Worm (Caenorhabditis elegans): ENCODE results near the gene W06G6.17.

Gene W06G6.17

DNA sequence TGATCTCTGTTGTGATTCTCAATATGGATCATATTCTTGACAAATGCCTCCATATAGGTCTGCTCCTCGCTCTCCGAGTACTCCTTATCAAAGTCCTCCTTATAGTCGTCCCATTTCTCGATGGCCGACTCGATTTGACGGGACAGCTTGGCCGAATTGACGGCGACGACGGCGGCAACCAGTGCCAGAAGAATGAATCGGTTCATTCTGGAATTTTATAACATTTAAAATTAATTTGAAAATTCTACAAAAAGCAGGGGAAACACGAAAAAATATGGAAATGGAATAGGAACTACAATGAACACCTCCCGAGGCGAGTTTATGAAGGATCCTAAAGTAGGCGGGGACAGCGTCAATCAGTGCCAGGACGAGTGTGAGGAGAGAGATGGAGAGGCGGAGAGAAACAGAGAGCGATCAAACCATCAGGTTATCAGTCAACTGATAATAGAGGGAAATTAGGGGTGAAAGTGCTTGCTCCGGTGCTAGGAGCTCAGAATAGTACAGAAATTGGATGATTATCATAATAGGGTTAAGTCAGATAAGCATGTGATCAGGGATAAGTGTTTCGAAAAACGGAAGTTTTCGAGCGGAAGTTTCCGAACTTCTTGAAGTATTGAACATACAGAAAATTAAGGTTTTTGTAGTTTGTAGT, 49.8 kb downstream of the W06G6.17 start, which contains the start of gene cpl-1:
Gene cpl-1, minus strand, starts transcription at position 207 of the 652 bp plus-strand sequence.
- no peak for TF ChIP-seq F44E2.7 (GFP tag; IDR thresholded peaks at IDR 0.05)
- TF ChIP-seq egl-27 (tag; optimal IDR thresholded peaks at IDR 0.05) = no peak
- TF ChIP-seq mdl-1 (tag; optimal IDR thresholded peaks at IDR 0.05) = no peak
- TF ChIP-seq dpl-1 (GFP tag; optimal IDR thresholded peaks at IDR 0.05) = no peak
- TF ChIP-seq zip-2 (tag; optimal IDR thresholded peaks at IDR 0.05) = no peak
- no peak for TF ChIP-seq Y5F2A.4 (GFP tag; optimal IDR thresholded peaks at IDR 0.05)
- no peak for TF ChIP-seq ctbp-1 (GFP tag; IDR thresholded peaks at IDR 0.05)
- no peak for TF ChIP-seq mep-1 (tag; optimal IDR thresholded peaks at IDR 0.05)
- no peak for TF ChIP-seq unc-130 (GFP tag; optimal IDR thresholded peaks at IDR 0.05)
- no peak for TF ChIP-seq ZK337.2 (GFP tag; IDR thresholded peaks at IDR 0.05)
- TF ChIP-seq mdt-29 (GFP tag; IDR thresholded peaks at IDR 0.05) = no peak
- no peak for TF ChIP-seq snpc-1.2 (GFP tag; IDR thresholded peaks at IDR 0.05)
- no peak for TF ChIP-seq daf-12 (tag; optimal IDR thresholded peaks at IDR 0.05)
- TF ChIP-seq php-3 (GFP tag; IDR thresholded peaks at IDR 0.05) = peak; percentile 58; the same call in 1 of the 2 replicates
- no peak for TF ChIP-seq rbr-2 (tag; optimal IDR thresholded peaks at IDR 0.05)
- TF ChIP-seq madf-5 (GFP tag; IDR thresholded peaks at IDR 0.05) = no peak
- TF ChIP-seq lir-3 (tag; optimal IDR thresholded peaks at IDR 0.05) = no peak
- TF ChIP-seq zfp-2 (tag; optimal IDR thresholded peaks at IDR 0.05) = no peak
- no peak for TF ChIP-seq fkh-10 (GFP tag; optimal IDR thresholded peaks at IDR 0.05)
- TF ChIP-seq ztf-11 (tag; optimal IDR thresholded peaks at IDR 0.05) = no peak
- no peak for TF ChIP-seq ceh-32 (tag; optimal IDR thresholded peaks at IDR 0.05; ENCODE audit: poor library complexity)
- peak; percentile 40; the same call in 1 of the 2 replicates for TF ChIP-seq lin-1 (GFP tag; IDR thresholded peaks at IDR 0.05)
- TF ChIP-seq lim-7 (GFP tag; IDR thresholded peaks at IDR 0.05) = no peak
- TF ChIP-seq Y105C5A.15 (GFP tag; IDR thresholded peaks at IDR 0.05) = no peak
- TF ChIP-seq F49E8.2 (tag; optimal IDR thresholded peaks at IDR 0.05; ENCODE audit: borderline replicate concordance) = no peak
- peak; percentile 74 for TF ChIP-seq hlh-11 (tag; optimal IDR thresholded peaks at IDR 0.05)
- no peak for TF ChIP-seq unc-39 (tag; optimal IDR thresholded peaks at IDR 0.05)
- no peak for TF ChIP-seq lin-15B (tag; optimal IDR thresholded peaks at IDR 0.05)
- TF ChIP-seq tag-97 (GFP tag; IDR thresholded peaks at IDR 0.05) = no peak
- TF ChIP-seq lin-29 (GFP tag; IDR thresholded peaks at IDR 0.05) = no peak
- no peak for TF ChIP-seq madf-9 (GFP tag; conservative IDR thresholded peaks at IDR 0.05)
- no peak for TF ChIP-seq skn-1 (tag; optimal IDR thresholded peaks at IDR 0.05)
- peak; percentile 93 for TF ChIP-seq aha-1 (tag)
- no peak for TF ChIP-seq lsy-2 (tag; optimal IDR thresholded peaks at IDR 0.05)
- no peak for TF ChIP-seq ztf-7 (tag; optimal IDR thresholded peaks at IDR 0.05)
- TF ChIP-seq dmd-8 (GFP tag; IDR thresholded peaks at IDR 0.05) = no peak
- TF ChIP-seq dve-1 (tag; optimal IDR thresholded peaks at IDR 0.05; ENCODE audit: insufficient read depth) = peak; percentile 84
- TF ChIP-seq nhr-10 (tag; optimal IDR thresholded peaks at IDR 0.05) = no peak
- TF ChIP-seq ama-1 (optimal IDR thresholded peaks at IDR 0.05) = peak; percentile 79
- no peak for TF ChIP-seq aly-2 (tag; optimal IDR thresholded peaks at IDR 0.05)
- TF ChIP-seq nhr-11 (tag; optimal IDR thresholded peaks at IDR 0.05) = peak; percentile 17
- TF ChIP-seq hmg-1.1 (GFP tag; IDR thresholded peaks at IDR 0.05) = no peak
- peak; percentile 9 for TF ChIP-seq pqm-1 (tag; optimal IDR thresholded peaks at IDR 0.05)
- no peak for TF ChIP-seq snpc-4 (tag; optimal IDR thresholded peaks at IDR 0.05)
- no peak for TF ChIP-seq nhr-41 (GFP tag; IDR thresholded peaks at IDR 0.05)
- no peak for TF ChIP-seq D1046.2 (GFP tag; IDR thresholded peaks at IDR 0.05)
- no peak for TF ChIP-seq mxl-3 (GFP tag; optimal IDR thresholded peaks at IDR 0.05)
- TF ChIP-seq pha-4 (GFP tag; IDR thresholded peaks at IDR 0.05) = no peak
- TF ChIP-seq pha-4 (tag; optimal IDR thresholded peaks at IDR 0.05) = no peak
- TF ChIP-seq R02D3.7 (tag; optimal IDR thresholded peaks at IDR 0.05) = no peak
- peak; percentile 10 for TF ChIP-seq nhr-111 (GFP tag; optimal IDR thresholded peaks at IDR 0.05)
- TF ChIP-seq nhr-102 (tag; optimal IDR thresholded peaks at IDR 0.05) = peak; percentile 51

Data from whole organism, L4 larva.